Fruit fly (Drosophila melanogaster): Measurements from ENCODE around the gene gammaTub23C.

gammaTub23C gene

dm6 chr2L:2931555-2932131, 41.0 kb upstream of the gammaTub23C start (continued):
- TF ChIP-seq B-H1 (GFP tag; IDR thresholded peaks at IDR 0.05) = no peak
- no peak for TF ChIP-seq CG1647 (GFP tag; optimal IDR thresholded peaks at IDR 0.05)
- TF ChIP-seq CoRest (tag; optimal IDR thresholded peaks at IDR 0.05) = no peak
- TF ChIP-seq tio (GFP tag; optimal IDR thresholded peaks at IDR 0.05) = no peak
- no peak for TF ChIP-seq CG9817 (tag; optimal IDR thresholded peaks at IDR 0.05)
- TF ChIP-seq phol (tag; optimal IDR thresholded peaks at IDR 0.05) = peak; percentile 22
- TF ChIP-seq CG17186 (GFP tag; optimal IDR thresholded peaks at IDR 0.05) = no peak
- no peak for TF ChIP-seq tup (GFP tag; optimal IDR thresholded peaks at IDR 0.05)
- TF ChIP-seq Ptx1 (GFP tag; IDR thresholded peaks at IDR 0.05) = no peak
- TF ChIP-seq CG7271 (tag; optimal IDR thresholded peaks at IDR 0.05) = no peak
- TF ChIP-seq tin (GFP tag; optimal IDR thresholded peaks at IDR 0.05) = no peak
- TF ChIP-seq row (GFP tag; IDR thresholded peaks at IDR 0.05) = peak; percentile 66
- TF ChIP-seq lab (GFP tag; optimal IDR thresholded peaks at IDR 0.05) = peak; percentile 33
- TF ChIP-seq CG18619 (GFP tag; optimal IDR thresholded peaks at IDR 0.05) = no peak
- no peak for TF ChIP-seq CG2875 (GFP tag; optimal IDR thresholded peaks at IDR 0.05)
- TF ChIP-seq Myb (GFP tag; optimal IDR thresholded peaks at IDR 0.05) = no peak
- TF ChIP-seq Hmx (GFP tag; optimal IDR thresholded peaks at IDR 0.05) = no peak
- no peak for TF ChIP-seq C15 (GFP tag; IDR thresholded peaks at IDR 0.05)
- no peak for TF ChIP-seq CG3995 (GFP tag; optimal IDR thresholded peaks at IDR 0.05)
- TF ChIP-seq CG8290 (GFP tag; optimal IDR thresholded peaks at IDR 0.05) = no peak
- TF ChIP-seq CG8290 (tag; optimal IDR thresholded peaks at IDR 0.05) = no peak
- TF ChIP-seq Blimp-1 (GFP tag; optimal IDR thresholded peaks at IDR 0.05) = peak; percentile 15
- TF ChIP-seq run (tag; optimal IDR thresholded peaks at IDR 0.05) = peak; percentile 42
- TF ChIP-seq CG10147 (GFP tag; optimal IDR thresholded peaks at IDR 0.05) = no peak
- TF ChIP-seq CG8089 (GFP tag; optimal IDR thresholded peaks at IDR 0.05) = no peak
- TF ChIP-seq Sox102F (GFP tag; optimal IDR thresholded peaks at IDR 0.05) = peak; percentile 14
- TF ChIP-seq bbx (GFP tag; IDR thresholded peaks at IDR 0.05; ENCODE audit: partially characterized antibody) = no peak
- TF ChIP-seq danr (GFP tag; IDR thresholded peaks at IDR 0.05) = no peak
- TF ChIP-seq sob (GFP tag; IDR thresholded peaks at IDR 0.05) = no peak
- TF ChIP-seq Opbp (GFP tag; IDR thresholded peaks at IDR 0.05; ENCODE audit: partially characterized antibody) = no peak
- TF ChIP-seq ssp (GFP tag; IDR thresholded peaks at IDR 0.05) = no peak
- no peak for TF ChIP-seq tgo (GFP tag; IDR thresholded peaks at IDR 0.05)
- TF ChIP-seq gsb (GFP tag; IDR thresholded peaks at IDR 0.05) = no peak
- no peak for TF ChIP-seq vnd (GFP tag; IDR thresholded peaks at IDR 0.05; ENCODE audit: partially characterized antibody)
- TF ChIP-seq Deaf1 (tag; optimal IDR thresholded peaks at IDR 0.05) = peak; percentile 0
- no peak for TF ChIP-seq eve (GFP tag; optimal IDR thresholded peaks at IDR 0.05)
- TF ChIP-seq bowl (GFP tag; IDR thresholded peaks at IDR 0.05) = no peak
- no peak for TF ChIP-seq CG8388 (GFP tag; optimal IDR thresholded peaks at IDR 0.05)
- no peak for TF ChIP-seq Awh (GFP tag; IDR thresholded peaks at IDR 0.05)
- peak; percentile 16 for TF ChIP-seq CG12769 (tag; optimal IDR thresholded peaks at IDR 0.05)
- TF ChIP-seq CG43689 (GFP tag; IDR thresholded peaks at IDR 0.05) = no peak
- TF ChIP-seq ham (GFP tag; IDR thresholded peaks at IDR 0.05) = no peak
- TF ChIP-seq Sin3A (optimal IDR thresholded peaks at IDR 0.05) = no peak
- no peak for TF ChIP-seq CG15479 (GFP tag; optimal IDR thresholded peaks at IDR 0.05)
- no peak for TF ChIP-seq CG14014 (GFP tag; IDR thresholded peaks at IDR 0.05)
- no peak for TF ChIP-seq Stat92E (GFP tag; optimal IDR thresholded peaks at IDR 0.05)
- no peak for TF ChIP-seq wek (GFP tag; optimal IDR thresholded peaks at IDR 0.05)
- TF ChIP-seq her (GFP tag; optimal IDR thresholded peaks at IDR 0.05) = no peak
- TF ChIP-seq chm (GFP tag; IDR thresholded peaks at IDR 0.05) = no peak
- no peak for TF ChIP-seq CG42726 (GFP tag; IDR thresholded peaks at IDR 0.05; ENCODE audit: partially characterized antibody)
- no peak for TF ChIP-seq ato (GFP tag; IDR thresholded peaks at IDR 0.05; ENCODE audit: partially characterized antibody)
